Worm (Caenorhabditis elegans) whole organism, L4 larva: ENCODE results near the gene hsp-1.

Experiments
- R02D3.7 ChIP-seq: fragments of 150-350 bp; sonication (generic microtip); optimal IDR thresholded peaks from 3 replicates; lab custom pipeline; 2014; ENCODE audit warnings: missing biosample characterization, missing genetic modification characterization
- Y48G9A.11 ChIP-seq: fragments of 200-800 bp; sonication (Bioruptor generic); IDR thresholded peaks from 2 replicates; pipeline ENCODE4 v1.3.6; 2022; ENCODE audit warnings: missing genetic modification reagents, missing genetic modification characterization, missing compliant biosample characterization
- Y75B8A.6 ChIP-seq: fragments of 200-800 bp; sonication (Bioruptor generic); IDR thresholded peaks from 2 replicates; pipeline ENCODE4 v1.3.6; 2022; ENCODE audit warnings: missing genetic modification reagents, missing genetic modification characterization, missing compliant biosample characterization
- ZK337.2 ChIP-seq: fragments of 200-800 bp; sonication (Bioruptor generic); IDR thresholded peaks from 2 replicates; pipeline ENCODE4 v1.3.6; 2022; ENCODE audit warnings: missing genetic modification reagents, missing genetic modification characterization, missing compliant biosample characterization
- ceh-20 ChIP-seq: fragments of 200-800 bp; sonication (Bioruptor generic); IDR thresholded peaks from 2 replicates; pipeline ENCODE4 v1.3.6; 2022; ENCODE audit warnings: missing genetic modification reagents, missing genetic modification characterization, missing compliant biosample characterization
- ctbp-1 ChIP-seq: fragments of 200-800 bp; sonication (Bioruptor generic); IDR thresholded peaks from 2 replicates; pipeline ENCODE4 v1.3.6; 2022; ENCODE audit warnings: missing genetic modification reagents, missing genetic modification characterization, missing compliant biosample characterization
- daf-12 ChIP-seq: fragments of 150-350 bp; optimal IDR thresholded peaks from 2 replicates; lab custom pipeline; 2014; ENCODE audit warnings: missing biosample characterization, missing genetic modification reagents, missing genetic modification characterization
- daf-19 ChIP-seq: fragments of 200-800 bp; sonication (Bioruptor generic); conservative IDR thresholded peaks from 2 replicates; pipeline ENCODE4 v1.3.6; 2022; ENCODE audit warnings: missing genetic modification characterization, missing compliant biosample characterization
- daf-8 ChIP-seq: fragments of 200-800 bp; sonication (Bioruptor generic); IDR thresholded peaks from 2 replicates; pipeline ENCODE4 v1.3.6; 2022; ENCODE audit warnings: missing genetic modification characterization, missing compliant biosample characterization
- dmd-6 ChIP-seq: fragments of 200-800 bp; sonication (Bioruptor generic); IDR thresholded peaks from 2 replicates; pipeline ENCODE4 v1.3.6; 2022; ENCODE audit warnings: missing genetic modification reagents, missing genetic modification characterization, missing compliant biosample characterization
- dpl-1 ChIP-seq: fragments of 150-350 bp; optimal IDR thresholded peaks from 2 replicates; lab custom pipeline; 2014; ENCODE audit warnings: missing biosample characterization, missing genetic modification reagents, missing genetic modification characterization
- dve-1 ChIP-seq: sonication (generic microtip); optimal IDR thresholded peaks from 2 replicates; lab custom pipeline; 2017; ENCODE audit warnings: antibody characterized with exemption, mild to moderate bottlenecking, missing genetic modification characterization, missing compliant biosample characterization; ENCODE audit not compliant: insufficient read depth
- egl-27 ChIP-seq: sonication (generic microtip); optimal IDR thresholded peaks from 3 replicates; lab custom pipeline; 2017; ENCODE audit warnings: missing biosample characterization, missing genetic modification reagents, missing genetic modification characterization
- fkh-10 ChIP-seq: fragments of 150-350 bp; optimal IDR thresholded peaks from 2 replicates; lab custom pipeline; 2014; ENCODE audit warnings: missing biosample characterization, missing genetic modification reagents, missing genetic modification characterization
- hif-1 ChIP-seq, 2 experiments: sonication (generic microtip); optimal IDR thresholded peaks; 2 replicates each; lab custom pipeline; 2016 to 2017; ENCODE audit warnings: missing compliant biosample characterization in 2 of 2, missing genetic modification characterization in 2 of 2, missing genetic modification reagents in 2 of 2, missing genotype in 2 of 2, mild to moderate bottlenecking in 1 of 2
- lin-1 ChIP-seq: fragments of 200-800 bp; sonication (Bioruptor generic); IDR thresholded peaks from 2 replicates; pipeline ENCODE4 v1.3.6; 2022; ENCODE audit warnings: missing genetic modification reagents, missing genetic modification characterization, missing compliant biosample characterization
- lin-38 ChIP-seq: fragments of 200-800 bp; sonication (Bioruptor generic); IDR thresholded peaks from 2 replicates; pipeline ENCODE4 v1.3.6; 2022; ENCODE audit warnings: missing genetic modification reagents, missing genetic modification characterization, missing compliant biosample characterization
- lsy-2 ChIP-seq, 2 experiments: fragments of 150-350 bp in 1 of 2; sonication (generic microtip) in 1 of 2; optimal IDR thresholded peaks; 2 replicates each; lab custom pipeline; 2014 to 2017; ENCODE audit warnings: missing biosample characterization in 2 of 2, missing genetic modification characterization in 2 of 2
- mdl-1 ChIP-seq, 2 experiments: fragments of 150-350 bp in 1 of 2; sonication (generic microtip) in 1 of 2; optimal IDR thresholded peaks; 2 replicates each; lab custom pipeline; 2014 to 2017; ENCODE audit warnings: missing biosample characterization in 2 of 2, missing genetic modification characterization in 2 of 2
- mep-1 ChIP-seq: fragments of 150-350 bp; sonication (generic microtip); optimal IDR thresholded peaks from 3 replicates; lab custom pipeline; 2014; ENCODE audit warnings: missing biosample characterization, missing genetic modification characterization
- mes-2 ChIP-seq: sonication (generic microtip); optimal IDR thresholded peaks from 2 replicates; lab custom pipeline; 2016; ENCODE audit warnings: missing genotype, mild to moderate bottlenecking, missing genetic modification characterization, missing compliant biosample characterization; ENCODE audit not compliant: poor library complexity, severe bottlenecking
- nhr-48 ChIP-seq: sonication (generic microtip); optimal IDR thresholded peaks from 2 replicates; lab custom pipeline; 2016; ENCODE audit warnings: mild to moderate bottlenecking, missing genetic modification characterization, missing compliant biosample characterization
- rbr-2 ChIP-seq: sonication (generic microtip); optimal IDR thresholded peaks from 2 replicates; lab custom pipeline; 2016; ENCODE audit warnings: missing genotype, missing genetic modification characterization, missing compliant biosample characterization
- skn-1 ChIP-seq: fragments of 150-350 bp; optimal IDR thresholded peaks from 2 replicates; lab custom pipeline; 2014; ENCODE audit warnings: missing biosample characterization, missing genetic modification characterization
- snpc-1.2 ChIP-seq: fragments of 200-800 bp; sonication (Bioruptor generic); IDR thresholded peaks from 2 replicates; pipeline ENCODE4 v1.3.6; 2022; ENCODE audit warnings: missing genetic modification reagents, missing genetic modification characterization, missing compliant biosample characterization
- spr-1 ChIP-seq: sonication (generic microtip); optimal IDR thresholded peaks from 2 replicates; lab custom pipeline; 2016; ENCODE audit warnings: mild to moderate bottlenecking, missing genetic modification characterization, missing compliant biosample characterization
- spr-3 ChIP-seq: fragments of 200-800 bp; sonication (Bioruptor generic); optimal IDR thresholded peaks from 2 replicates; lab custom pipeline; 2018; ENCODE audit warnings: mild to moderate bottlenecking, missing genetic modification characterization, missing compliant biosample characterization
- tag-97 ChIP-seq: fragments of 200-800 bp; sonication (Bioruptor generic); IDR thresholded peaks from 2 replicates; pipeline ENCODE4 v1.3.6; 2022; ENCODE audit warnings: missing genetic modification characterization, missing compliant biosample characterization
- tra-1 ChIP-seq: fragments of 200-800 bp; sonication (Bioruptor generic); IDR thresholded peaks from 2 replicates; pipeline ENCODE4 v1.3.6; 2022; ENCODE audit warnings: missing genetic modification reagents, missing genetic modification characterization, missing compliant biosample characterization
- unc-130 ChIP-seq: sonication (generic microtip); optimal IDR thresholded peaks from 2 replicates; lab custom pipeline; 2016; ENCODE audit warnings: missing genetic modification reagents, missing genetic modification characterization, missing compliant biosample characterization
- unc-62 ChIP-seq, 3 experiments: fragments of 150-350 bp in 1 of 3; sonication (generic microtip); optimal IDR thresholded peaks in 2 of 3; peaks in 1 of 3; 1 replicate in 1 of 3; 2 replicates in 2 of 3; lab custom pipeline; 2014 to 2017; ENCODE audit warnings: missing biosample characterization in 3 of 3, missing genetic modification characterization in 3 of 3, missing genetic modification reagents in 3 of 3, missing genotype in 1 of 3
- ztf-7 ChIP-seq: fragments of 150-350 bp; optimal IDR thresholded peaks from 2 replicates; lab custom pipeline; 2014; ENCODE audit warnings: missing biosample characterization, missing genetic modification characterization

hsp-1 gene

DNA sequence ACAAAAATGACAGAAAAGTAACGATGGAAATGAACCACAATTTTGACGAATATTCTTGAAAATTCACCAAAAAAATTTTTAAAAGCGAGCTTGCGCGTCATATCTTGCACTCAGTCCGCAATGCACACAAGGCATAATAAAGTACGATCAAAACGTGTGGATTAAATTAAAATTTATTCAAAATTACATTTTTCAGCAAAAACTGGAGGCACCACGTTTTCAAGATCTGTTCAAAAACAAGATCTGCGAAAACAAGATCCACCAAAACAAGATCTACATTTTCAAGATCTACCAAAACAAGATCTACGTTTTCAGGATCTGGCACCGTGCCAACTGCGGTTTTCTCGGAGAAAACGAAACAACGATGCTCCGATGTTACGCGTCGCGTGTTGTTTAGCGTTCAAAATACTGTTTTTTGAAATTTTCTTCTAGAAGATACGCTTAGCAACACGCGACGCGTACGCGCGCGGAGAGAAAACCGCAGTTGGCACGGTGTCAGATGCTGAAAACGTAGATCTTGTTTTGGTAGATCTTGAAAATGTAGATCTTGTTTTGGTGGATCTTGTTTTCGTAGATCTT lies 5.8 kb downstream of the hsp-1 start:
- TF ChIP-seq Y48G9A.11 (GFP tag; lab: Robert Waterston, UW) (peak; percentile 41; the same call in 1 of the 2 replicates), snpc-1.2 (peak; percentile 44; the same call in 1 of the 2 replicates), lin-38 (GFP tag; lab: Robert Waterston, UW) (0 out of 2 replicates have a peak, but pooled peaks have one; percentile 16)
- TF ChIP-seq, all 104 proteins: peak for 3; not testable (repeated sequence) for 101

DNA sequence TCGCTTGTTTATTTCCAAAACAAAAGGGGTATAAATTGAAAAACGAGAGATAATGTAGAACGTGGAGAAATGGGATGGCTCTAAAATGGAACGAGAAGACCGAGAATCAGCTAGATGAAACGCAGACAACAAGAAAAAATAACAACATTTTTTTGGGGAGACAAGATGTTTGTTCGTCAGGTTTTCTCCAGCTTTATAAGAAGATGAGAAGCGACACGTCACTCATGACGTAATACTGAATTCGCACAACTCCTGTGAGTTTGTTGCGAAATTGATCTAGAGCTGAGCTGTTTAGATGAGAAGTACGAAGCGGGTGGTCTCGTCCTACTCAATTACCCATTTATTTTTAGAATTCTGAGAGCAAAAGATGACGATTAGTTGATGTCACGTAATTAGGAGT lies 6.5 kb downstream of the hsp-1 start:
- TF ChIP-seq unc-130: no peak
- TF ChIP-seq mdl-1 (tag; optimal IDR thresholded peaks at IDR 0.05; lab: Kevin White, UChicago): peak in 1 of 2 experiments; percentile 3
- TF ChIP-seq dve-1: peak; percentile 11
- 0 out of 2 replicates have a peak, but pooled peaks have one; percentile 20 for TF ChIP-seq Y75B8A.6 (GFP tag; lab: Robert Waterston, UW)
- no peak for TF ChIP-seq ztf-7
- TF ChIP-seq mes-2 (tag; lab: Kevin White, UChicago): peak; percentile 42
- no peak for TF ChIP-seq daf-12 (tag; lab: Kevin White, UChicago)
- TF ChIP-seq spr-1 (tag; lab: Kevin White, UChicago): no peak
- 0 out of 2 replicates have a peak, but pooled peaks have one; percentile 25 for TF ChIP-seq dmd-6 (GFP tag; lab: Robert Waterston, UW)
- no peak for TF ChIP-seq dpl-1 (GFP tag; lab: Kevin White, UChicago)
- TF ChIP-seq hif-1 (tag; optimal IDR thresholded peaks at IDR 0.05; lab: Kevin White, UChicago): peak in 1 of 2 experiments; percentile 26
- TF ChIP-seq ZK337.2 (GFP tag; lab: Robert Waterston, UW): no peak
- peak in 1 of 2 experiments; percentile 49 for TF ChIP-seq unc-62 (GFP tag; optimal IDR thresholded peaks at IDR 0.05 in 1 of 2; lab: Kevin White, UChicago)
- no peak for TF ChIP-seq unc-62 (tag; optimal IDR thresholded peaks at IDR 0.05; lab: Kevin White, UChicago)
- no peak for TF ChIP-seq egl-27 (tag; lab: Kevin White, UChicago)
- peak; percentile 63; the same call in 1 of the 2 replicates for TF ChIP-seq ctbp-1 (GFP tag; lab: Robert Waterston, UW)
- no peak for TF ChIP-seq lin-1 (GFP tag; lab: Robert Waterston, UW)
- peak; percentile 7 for TF ChIP-seq rbr-2
- TF ChIP-seq mep-1: peak; percentile 12
- TF ChIP-seq tag-97 (GFP tag; lab: Robert Waterston, UW): no peak
- TF ChIP-seq lsy-2 (tag; optimal IDR thresholded peaks at IDR 0.05; lab: Kevin White, UChicago): peak in 1 of 2 experiments; percentile 52
- 0 out of 2 replicates have a peak, but pooled peaks have one; percentile 34 for TF ChIP-seq snpc-1.2
- peak; percentile 39; the same call in 1 of the 2 replicates for TF ChIP-seq ceh-20
- no peak for TF ChIP-seq tra-1 (GFP tag; lab: Robert Waterston, UW)

DNA sequence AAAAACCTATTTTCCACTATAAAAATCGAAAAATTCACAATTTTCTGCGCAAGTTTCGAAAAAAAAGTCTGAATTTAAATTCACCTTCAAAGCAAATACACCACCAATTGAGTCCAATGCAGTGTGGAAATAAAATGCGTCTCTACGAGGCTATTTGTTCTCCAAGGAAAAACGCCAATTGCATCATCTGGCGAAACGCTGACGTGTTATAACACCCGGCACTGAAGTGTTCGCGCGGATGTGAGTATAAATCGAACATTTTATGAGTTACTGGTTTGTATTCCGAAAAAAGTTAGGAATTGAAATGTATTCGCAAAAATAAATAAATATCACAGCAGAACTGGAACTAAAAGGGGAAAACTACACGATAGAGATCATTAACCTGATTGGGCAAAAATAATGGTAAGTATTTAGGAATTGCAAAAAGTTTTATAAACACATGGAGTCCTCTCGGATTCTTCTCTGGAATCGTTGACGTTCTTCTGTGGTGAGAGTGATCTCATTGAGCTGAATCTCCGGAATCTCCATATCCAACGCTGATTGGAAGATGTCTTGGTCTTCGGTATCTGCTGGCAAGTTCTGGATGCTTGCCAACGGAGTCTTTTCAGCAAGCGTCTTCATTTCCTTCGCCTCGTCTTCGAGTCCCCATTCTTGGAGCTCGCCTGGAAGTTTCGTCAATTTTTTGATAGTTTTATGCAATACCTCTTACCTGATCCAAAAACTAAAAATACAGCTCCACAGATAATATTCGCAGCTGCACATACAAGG lies 9.3 kb downstream of the hsp-1 start, which contains the start of gene zipt-7.1:
zipt-7.1 (minus strand) TSS at position 232 of the 768 bp plus-strand sequence.
- TF ChIP-seq daf-19 (no peak), R02D3.7 (tag; lab: Kevin White, UChicago) (no peak), spr-3 (GFP tag; lab: Kevin White, UChicago) (no peak), nhr-48 (tag; lab: Kevin White, UChicago) (no peak), ztf-7 (peak; percentile 48), daf-8 (GFP tag; lab: Robert Waterston, UW) (no peak), dve-1 (peak; percentile 0), lin-38 (GFP tag; lab: Robert Waterston, UW) (0 out of 2 replicates have a peak, but pooled peaks have one; percentile 10), fkh-10 (GFP tag; lab: Kevin White, UChicago) (no peak), skn-1 (tag; lab: Kevin White, UChicago) (no peak)
